Worm (Caenorhabditis elegans) whole organism, late embryonic: ENCODE data around the gene K07H8.2.

Experiments used
- K02D7.2 ChIP-seq: sonication (generic microtip); optimal IDR thresholded peaks from 2 replicates; lab custom pipeline; 2017; ENCODE audit warnings: mild to moderate bottlenecking, missing genetic modification characterization, missing compliant biosample characterization
- K09A11.1 ChIP-seq: sonication (generic microtip); optimal IDR thresholded peaks from 2 replicates; lab custom pipeline; 2017; ENCODE audit warnings: antibody characterized with exemption, mild to moderate bottlenecking, missing genetic modification characterization, missing compliant biosample characterization; ENCODE audit not compliant: insufficient read depth
- T23F11.4 ChIP-seq: fragments of 200-800 bp; sonication (Bioruptor generic); optimal IDR thresholded peaks from 2 replicates; lab custom pipeline; 2018; ENCODE audit warnings: mild to moderate bottlenecking, missing genetic modification characterization, missing compliant biosample characterization
- Y22D7AL.16 ChIP-seq: sonication (generic microtip); optimal IDR thresholded peaks from 2 replicates; lab custom pipeline; 2016; ENCODE audit warnings: missing genetic modification characterization, missing compliant biosample characterization
- ama-1 ChIP-seq: fragments of 150-350 bp; optimal IDR thresholded peaks from 2 replicates; lab custom pipeline; 2014
- ceh-18 ChIP-seq: sonication (generic microtip); optimal IDR thresholded peaks from 2 replicates; lab custom pipeline; 2016; ENCODE audit warnings: missing genetic modification characterization, missing compliant biosample characterization
- ceh-30 ChIP-seq: fragments of 150-350 bp; optimal IDR thresholded peaks from 2 replicates; lab custom pipeline; 2014; ENCODE audit warnings: missing biosample characterization, missing genetic modification characterization
- ceh-31 ChIP-seq: sonication (generic microtip); optimal IDR thresholded peaks from 2 replicates; lab custom pipeline; 2016; ENCODE audit warnings: missing genetic modification characterization, missing compliant biosample characterization
- che-1 ChIP-seq: sonication (generic microtip); optimal IDR thresholded peaks from 2 replicates; lab custom pipeline; 2016; ENCODE audit warnings: mild to moderate bottlenecking, missing genetic modification characterization, missing compliant biosample characterization
- dmd-4 ChIP-seq: sonication (generic microtip); optimal IDR thresholded peaks from 2 replicates; lab custom pipeline; 2016; ENCODE audit warnings: borderline replicate concordance, missing genetic modification characterization, missing compliant biosample characterization
- dve-1 ChIP-seq: sonication (generic microtip); optimal IDR thresholded peaks from 2 replicates; lab custom pipeline; 2017; ENCODE audit warnings: antibody characterized with exemption, mild to moderate bottlenecking, missing genetic modification characterization, missing compliant biosample characterization
- elt-4 ChIP-seq: sonication (generic microtip); optimal IDR thresholded peaks from 2 replicates; lab custom pipeline; 2016; ENCODE audit warnings: missing genetic modification characterization, missing compliant biosample characterization
- ets-4 ChIP-seq: sonication (generic microtip); optimal IDR thresholded peaks from 2 replicates; lab custom pipeline; 2016; ENCODE audit warnings: missing genetic modification characterization, missing compliant biosample characterization
- eyg-1 ChIP-seq: sonication (generic microtip); optimal IDR thresholded peaks from 2 replicates; lab custom pipeline; 2016; ENCODE audit warnings: missing genotype, missing genetic modification characterization, missing compliant biosample characterization
- fkh-10 ChIP-seq: fragments of 150-350 bp; optimal IDR thresholded peaks from 2 replicates; lab custom pipeline; 2014; ENCODE audit warnings: missing biosample characterization, missing genetic modification reagents, missing genetic modification characterization
- fkh-6 ChIP-seq: sonication (generic microtip); optimal IDR thresholded peaks from 2 replicates; lab custom pipeline; 2016; ENCODE audit warnings: missing genetic modification characterization, missing compliant biosample characterization
- hlh-13 ChIP-seq: fragments of 200-800 bp; sonication (Bioruptor generic); optimal IDR thresholded peaks from 2 replicates; lab custom pipeline; 2018; ENCODE audit warnings: mild to moderate bottlenecking, missing genetic modification characterization, missing compliant biosample characterization
- hlh-15 ChIP-seq: sonication (generic microtip); optimal IDR thresholded peaks from 2 replicates; lab custom pipeline; 2016; ENCODE audit warnings: missing genetic modification characterization, missing compliant biosample characterization
- hlh-30 ChIP-seq: sonication (generic microtip); optimal IDR thresholded peaks from 2 replicates; lab custom pipeline; 2017; ENCODE audit warnings: antibody characterized with exemption, missing genetic modification characterization, missing compliant biosample characterization; ENCODE audit not compliant: insufficient read depth
- hlh-8 ChIP-seq: sonication (generic microtip); optimal IDR thresholded peaks from 2 replicates; lab custom pipeline; 2016; ENCODE audit warnings: missing genotype, missing genetic modification characterization, missing compliant biosample characterization
- lim-6 ChIP-seq: sonication (generic microtip); optimal IDR thresholded peaks from 2 replicates; lab custom pipeline; 2016; ENCODE audit warnings: missing genetic modification characterization, missing compliant biosample characterization
- nfya-1 ChIP-seq: sonication (generic microtip); optimal IDR thresholded peaks from 2 replicates; lab custom pipeline; 2017; ENCODE audit warnings: missing genetic modification characterization, mild to moderate bottlenecking, missing compliant biosample characterization, antibody characterized with exemption, moderate library complexity
- nhr-232 ChIP-seq: sonication (generic microtip); optimal IDR thresholded peaks from 2 replicates; lab custom pipeline; 2016; ENCODE audit warnings: missing genetic modification characterization, missing compliant biosample characterization
- odd-2 ChIP-seq: sonication (generic microtip); optimal IDR thresholded peaks from 2 replicates; lab custom pipeline; 2017; ENCODE audit warnings: antibody characterized with exemption, mild to moderate bottlenecking, missing genetic modification characterization, missing compliant biosample characterization
- pat-9 ChIP-seq: fragments of 200-800 bp; sonication (Bioruptor generic); optimal IDR thresholded peaks from 2 replicates; lab custom pipeline; 2018; ENCODE audit warnings: mild to moderate bottlenecking, missing genetic modification characterization, moderate library complexity, missing compliant biosample characterization
- pax-1 ChIP-seq: fragments of 150-350 bp; optimal IDR thresholded peaks from 2 replicates; lab custom pipeline; 2014; ENCODE audit warnings: missing biosample characterization, missing genetic modification characterization
- pha-2 ChIP-seq: sonication (generic microtip); optimal IDR thresholded peaks from 2 replicates; lab custom pipeline; 2017; ENCODE audit warnings: mild to moderate bottlenecking, missing genetic modification characterization, missing compliant biosample characterization
- pha-4 ChIP-seq: fragments of 150-350 bp; optimal IDR thresholded peaks from 2 replicates; lab custom pipeline; 2018; ENCODE audit warnings: missing biosample characterization, missing genetic modification reagents, missing genetic modification characterization
- pqm-1 ChIP-seq: sonication (generic microtip); optimal IDR thresholded peaks from 2 replicates; lab custom pipeline; 2016; ENCODE audit warnings: missing genetic modification characterization, missing compliant biosample characterization
- ref-2 ChIP-seq: sonication (generic microtip); optimal IDR thresholded peaks from 2 replicates; lab custom pipeline; 2016; ENCODE audit warnings: missing genetic modification characterization, missing compliant biosample characterization
- rnt-1 ChIP-seq: sonication (generic microtip); optimal IDR thresholded peaks from 2 replicates; lab custom pipeline; 2016; ENCODE audit warnings: missing genetic modification characterization, missing compliant biosample characterization
- sdc-2 ChIP-seq: sonication (generic microtip); optimal IDR thresholded peaks from 2 replicates; lab custom pipeline; 2016; ENCODE audit warnings: missing genotype, missing genetic modification characterization, missing compliant biosample characterization
- sox-2 ChIP-seq: fragments of 200-800 bp; sonication (Bioruptor generic); IDR thresholded peaks from 2 replicates; pipeline ENCODE4 v1.3.6; 2022; ENCODE audit warnings: missing genetic modification reagents, missing genetic modification characterization, missing compliant biosample characterization
- sox-4 ChIP-seq: sonication (generic microtip); optimal IDR thresholded peaks from 2 replicates; lab custom pipeline; 2017; ENCODE audit warnings: mild to moderate bottlenecking, missing genetic modification characterization, inconsistent platforms, missing compliant biosample characterization
- syd-9 ChIP-seq: sonication (generic microtip); optimal IDR thresholded peaks from 2 replicates; lab custom pipeline; 2016; ENCODE audit warnings: mild to moderate bottlenecking, missing genetic modification characterization, moderate library complexity, missing compliant biosample characterization
- tbx-2 ChIP-seq: sonication (generic microtip); optimal IDR thresholded peaks from 2 replicates; lab custom pipeline; 2016; ENCODE audit warnings: missing genetic modification characterization, missing compliant biosample characterization
- unc-3 ChIP-seq, 2 experiments: fragments of 200-800 bp in 1 of 2; sonication (Bioruptor generic) in 1 of 2; sonication (generic microtip) in 1 of 2; conservative IDR thresholded peaks in 1 of 2; optimal IDR thresholded peaks in 1 of 2; 2 replicates each; pipeline versions ENCODE4 v1.3.6 to Lab custom; 2016 to 2022; ENCODE audit warnings: missing compliant biosample characterization in 2 of 2, missing genetic modification characterization in 2 of 2, missing genetic modification reagents in 1 of 2
- unc-55 ChIP-seq: sonication (generic microtip); optimal IDR thresholded peaks from 2 replicates; lab custom pipeline; 2017; ENCODE audit warnings: missing biosample characterization, missing genetic modification reagents, missing genetic modification characterization
- unc-86 ChIP-seq: sonication (generic microtip); optimal IDR thresholded peaks from 2 replicates; lab custom pipeline; 2016; ENCODE audit warnings: missing genetic modification characterization, missing compliant biosample characterization
- zip-5 ChIP-seq: sonication (generic microtip); optimal IDR thresholded peaks from 2 replicates; lab custom pipeline; 2016; ENCODE audit warnings: missing genetic modification characterization, missing compliant biosample characterization

The K07H8.2 gene

ce11 chrIV:8318799-8319198 lies 27.5 kb downstream of the K07H8.2 start:
- no peak for TF ChIP-seq K09A11.1 (tag; lab: Kevin White, UChicago)
- TF ChIP-seq unc-55 (GFP tag; lab: Kevin White, UChicago): no peak
- no peak for TF ChIP-seq sox-4 (tag; lab: Kevin White, UChicago)
- TF ChIP-seq rnt-1 (tag; lab: Kevin White, UChicago): no peak
- no peak for TF ChIP-seq hlh-30 (tag; lab: Kevin White, UChicago)
- TF ChIP-seq sdc-2 (tag; lab: Kevin White, UChicago): no peak
- TF ChIP-seq dve-1 (tag; lab: Kevin White, UChicago): no peak
- TF ChIP-seq K02D7.2 (tag; lab: Kevin White, UChicago): no peak
- no peak for TF ChIP-seq unc-3 (GFP tag; conservative IDR thresholded peaks at IDR 0.05; lab: Robert Waterston, UW)
- no peak for TF ChIP-seq unc-3 (tag; optimal IDR thresholded peaks at IDR 0.05; lab: Kevin White, UChicago)
- no peak for TF ChIP-seq hlh-8
- TF ChIP-seq ama-1 (lab: Kevin White, UChicago): no peak
- TF ChIP-seq ceh-18 (tag; lab: Kevin White, UChicago): no peak

- TF ChIP-seq unc-86 (tag; lab: Kevin White, UChicago): no peak
- TF ChIP-seq odd-2: no peak
- TF ChIP-seq lim-6 (tag; lab: Kevin White, UChicago): no peak
- no peak for TF ChIP-seq sdc-2 (tag; lab: Kevin White, UChicago)
Measured at ce11 chrIV:8325667-8326066, 34.3 kb downstream of the K07H8.2 start, which contains the start of gene F35H10.3. Gene F35H10.3, plus strand, starts transcription at chrIV:8325967.

ce11 chrIV:8328913-8329312 lies 37.6 kb downstream of the K07H8.2 start, which contains the start of gene F35H10.2:
Gene F35H10.2, plus strand, starts transcription at chrIV:8329213.
- TF ChIP-seq dve-1 (tag; lab: Kevin White, UChicago) (no peak), fkh-6 (tag; lab: Kevin White, UChicago) (no peak), zip-5 (tag; lab: Kevin White, UChicago) (no peak), pax-1 (no peak), pha-4 (no peak), pha-2 (tag; lab: Kevin White, UChicago) (no peak), ref-2 (tag; lab: Kevin White, UChicago) (no peak), pat-9 (no peak), fkh-10 (GFP tag; lab: Kevin White, UChicago) (no peak), lim-6 (tag; lab: Kevin White, UChicago) (no peak), Y22D7AL.16 (no peak), dmd-4 (tag; lab: Kevin White, UChicago) (no peak), che-1 (tag; lab: Kevin White, UChicago) (no peak)

ce11 chrIV:8332526-8332925 lies 41.2 kb downstream of the K07H8.2 start, which contains the start of gene lys-10:
Gene lys-10, plus strand, starts transcription at chrIV:8332826.
- TF ChIP-seq tbx-2 (tag; lab: Kevin White, UChicago) (no peak), ets-4 (tag; lab: Kevin White, UChicago) (no peak), unc-3 (GFP tag; conservative IDR thresholded peaks at IDR 0.05; lab: Robert Waterston, UW) (no peak), unc-3 (tag; optimal IDR thresholded peaks at IDR 0.05; lab: Kevin White, UChicago) (no peak), ceh-18 (tag; lab: Kevin White, UChicago) (no peak), hlh-15 (no peak), eyg-1 (tag; lab: Kevin White, UChicago) (no peak), hlh-8 (no peak), ceh-30 (tag; lab: Kevin White, UChicago) (no peak), T23F11.4 (GFP tag; lab: Kevin White, UChicago) (no peak)

ce11 chrIV:8333034-8333433 lies 41.7 kb downstream of the K07H8.2 start:
- TF ChIP-seq ceh-31 (no peak), sox-2 (GFP tag; lab: Robert Waterston, UW) (no peak), ets-4 (tag; lab: Kevin White, UChicago) (no peak), hlh-13 (no peak), nfya-1 (tag; lab: Kevin White, UChicago) (no peak), dve-1 (tag; lab: Kevin White, UChicago) (no peak), hlh-30 (tag; lab: Kevin White, UChicago) (no peak), elt-4 (tag; lab: Kevin White, UChicago) (no peak), hlh-8 (no peak), K02D7.2 (tag; lab: Kevin White, UChicago) (no peak), unc-55 (GFP tag; lab: Kevin White, UChicago) (no peak), ceh-30 (tag; lab: Kevin White, UChicago) (no peak), rnt-1 (tag; lab: Kevin White, UChicago) (no peak), nhr-232 (no peak), pqm-1 (tag; lab: Kevin White, UChicago) (no peak), pha-2 (tag; lab: Kevin White, UChicago) (no peak), syd-9 (tag; lab: Kevin White, UChicago) (no peak), dmd-4 (tag; lab: Kevin White, UChicago) (no peak)
